Worm (Caenorhabditis elegans) whole organism, L3 larva: ENCODE results near the gene R13H4.7.

Source experiments
- ZK546.5 ChIP-seq: sonication (generic microtip); optimal IDR thresholded peaks from 2 replicates; lab custom pipeline; 2017; ENCODE audit warnings: missing biosample characterization, missing genetic modification characterization
- aly-2 ChIP-seq: fragments of 150-350 bp; optimal IDR thresholded peaks from 2 replicates; lab custom pipeline; 2014; ENCODE audit warnings: missing biosample characterization, missing genetic modification characterization
- ama-1 ChIP-seq: fragments of 150-350 bp; optimal IDR thresholded peaks from 2 replicates; lab custom pipeline; 2018
- egl-27 ChIP-seq: sonication (generic microtip); optimal IDR thresholded peaks from 4 replicates; lab custom pipeline; 2017; ENCODE audit warnings: missing biosample characterization, missing genetic modification reagents, missing genetic modification characterization
- elt-2 ChIP-seq: sonication (generic microtip); optimal IDR thresholded peaks from 2 replicates; lab custom pipeline; 2016; ENCODE audit warnings: missing genetic modification reagents, mild to moderate bottlenecking, missing genetic modification characterization, missing compliant biosample characterization
- nhr-28 ChIP-seq: fragments of 150-350 bp; optimal IDR thresholded peaks from 2 replicates; lab custom pipeline; 2014; ENCODE audit warnings: missing biosample characterization, missing genetic modification characterization
- nhr-43 ChIP-seq: sonication (generic microtip); optimal IDR thresholded peaks from 2 replicates; lab custom pipeline; 2016; ENCODE audit warnings: mild to moderate bottlenecking, missing genetic modification characterization, missing compliant biosample characterization; ENCODE audit not compliant: poor library complexity, severe bottlenecking
- nhr-76 ChIP-seq: fragments of 150-350 bp; sonication (generic microtip); optimal IDR thresholded peaks from 5 replicates; lab custom pipeline; 2014; ENCODE audit warnings: missing biosample characterization, missing genetic modification characterization
- snpc-4 ChIP-seq: fragments of 150-350 bp; optimal IDR thresholded peaks from 2 replicates; lab custom pipeline; 2014; ENCODE audit warnings: missing biosample characterization, missing genetic modification characterization
- unc-62 ChIP-seq: fragments of 150-350 bp; sonication (generic microtip); optimal IDR thresholded peaks from 4 replicates; lab custom pipeline; 2014; ENCODE audit warnings: missing biosample characterization, missing genetic modification reagents, missing genetic modification characterization

- no peak for TF ChIP-seq unc-62 (GFP tag; lab: Kevin White, UChicago)
- no peak for TF ChIP-seq nhr-76 (tag; lab: Kevin White, UChicago)
- no peak for TF ChIP-seq nhr-43 (tag; lab: Kevin White, UChicago)
- no peak for TF ChIP-seq aly-2 (tag; lab: Kevin White, UChicago)
- TF ChIP-seq egl-27 (tag; lab: Kevin White, UChicago) = no peak
- TF ChIP-seq elt-2 = no peak
- TF ChIP-seq ama-1 = no peak
- TF ChIP-seq snpc-4 (tag; lab: Kevin White, UChicago) = no peak
- no peak for TF ChIP-seq nhr-28 (tag; lab: Kevin White, UChicago)
- no peak for TF ChIP-seq ZK546.5 (tag; lab: Kevin White, UChicago)
Measured at ce11 chrV:11854905-11855304, 13.1 kb downstream of the R13H4.7 start.
